Worm (Caenorhabditis elegans): ENCODE results near the gene siah-1.
A peak's percentile ranks its signal among the peaks of the same experiment; 100 is the strongest.

DNA sequence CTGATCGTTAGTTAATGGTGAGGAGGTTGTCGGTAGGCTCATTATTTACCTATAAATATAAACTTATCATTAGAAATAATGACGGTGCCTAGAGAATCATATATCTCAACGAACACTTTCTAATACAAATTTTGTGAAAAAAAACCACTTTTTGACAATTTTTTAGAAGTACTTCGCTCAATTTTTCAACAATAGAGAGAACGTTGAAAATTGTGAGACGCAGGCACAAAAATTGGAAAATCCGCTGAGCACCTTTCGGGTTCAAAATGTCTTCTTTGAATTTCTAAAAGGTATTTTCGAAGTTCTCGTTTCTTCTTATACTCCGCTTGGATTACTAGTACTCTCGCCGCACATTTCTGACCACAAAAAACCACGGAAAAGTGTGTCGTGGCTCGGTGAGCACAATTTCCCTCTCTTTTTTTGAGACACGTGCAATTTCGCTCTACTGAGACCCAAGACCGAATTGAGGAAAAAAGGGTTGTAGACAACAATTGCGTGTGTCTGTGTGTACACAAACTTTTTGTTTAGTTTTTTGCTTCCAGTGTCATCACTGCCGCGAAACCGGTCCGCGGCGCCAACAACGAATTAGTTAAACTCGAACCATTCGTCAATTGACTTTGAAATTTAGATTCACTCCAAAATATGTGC, 2.9 kb upstream of the siah-1 start, which contains the start of gene nape-1:
- TF ChIP-seq mdl-1 (tag; optimal IDR thresholded peaks at IDR 0.05), result peak in 1 of 2 experiments; percentile 80
- TF ChIP-seq fos-1 (tag; optimal IDR thresholded peaks at IDR 0.05), result no peak
- TF ChIP-seq zfp-3 (GFP tag; conservative IDR thresholded peaks at IDR 0.05), result no peak
- TF ChIP-seq mxl-3 (GFP tag; optimal IDR thresholded peaks at IDR 0.05), result peak; percentile 55
- TF ChIP-seq snpc-4 (tag; optimal IDR thresholded peaks at IDR 0.05), result no peak
- no peak for TF ChIP-seq zag-1 (tag; optimal IDR thresholded peaks at IDR 0.05)
- TF ChIP-seq nhr-237 (tag; optimal IDR thresholded peaks at IDR 0.05), result no peak
- TF ChIP-seq skn-1 (tag; optimal IDR thresholded peaks at IDR 0.05), result no peak
- no peak for TF ChIP-seq lin-15B (tag; optimal IDR thresholded peaks at IDR 0.05)
- TF ChIP-seq unc-62 (GFP tag; optimal IDR thresholded peaks at IDR 0.05 in 1 of 2), result no peak
- no peak for TF ChIP-seq unc-62 (tag; optimal IDR thresholded peaks at IDR 0.05)

Data from whole organism, L4 larva.